Worm (Caenorhabditis elegans): ENCODE measurements around the gene Y75B12B.10.

DNA sequence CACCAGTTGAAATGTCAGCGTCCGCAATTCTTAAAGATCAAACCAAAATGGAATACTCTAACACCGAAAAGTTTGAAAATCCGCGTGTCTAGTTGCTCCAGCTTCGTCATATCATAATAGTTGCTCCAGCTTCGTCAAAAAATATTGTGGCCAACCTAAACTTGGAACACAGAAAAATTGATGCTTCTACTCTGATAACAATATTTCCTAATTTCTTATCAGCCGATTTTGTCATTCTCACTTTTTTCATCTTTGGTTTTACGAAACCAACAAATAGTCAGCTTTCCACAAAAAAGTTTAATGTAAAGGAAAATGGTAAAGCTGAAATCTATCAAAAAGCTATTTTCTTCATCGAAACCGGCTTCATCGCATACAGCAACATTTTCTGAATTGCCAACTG is 17.5 kb upstream of the Y75B12B.10 start, which contains the start of gene fbxa-84:
- TF ChIP-seq egl-18 (GFP tag; IDR thresholded peaks at IDR 0.05): no peak
- no peak for TF ChIP-seq zfh-2 (GFP tag; conservative IDR thresholded peaks at IDR 0.05)
- no peak for TF ChIP-seq dpff-1 (tag; optimal IDR thresholded peaks at IDR 0.05)
- no peak for TF ChIP-seq egrh-3 (GFP tag; IDR thresholded peaks at IDR 0.05)
- no peak for TF ChIP-seq mcd-1 (GFP tag; IDR thresholded peaks at IDR 0.05)
- no peak for TF ChIP-seq madf-3 (GFP tag; IDR thresholded peaks at IDR 0.05)
- TF ChIP-seq mxl-1 (tag; optimal IDR thresholded peaks at IDR 0.05): no peak
- TF ChIP-seq hlh-12 (tag; optimal IDR thresholded peaks at IDR 0.05): no peak
- no peak for TF ChIP-seq F39B2.1 (GFP tag; IDR thresholded peaks at IDR 0.05)
- TF ChIP-seq B0261.1 (tag; optimal IDR thresholded peaks at IDR 0.05): no peak
- TF ChIP-seq rpc-1 (optimal IDR thresholded peaks at IDR 0.05): no peak
- TF ChIP-seq rpc-1 (tag; optimal IDR thresholded peaks at IDR 0.05): no peak
- no peak for TF ChIP-seq snpc-4 (GFP tag; optimal IDR thresholded peaks at IDR 0.05)
- no peak for TF ChIP-seq snpc-4 (tag; optimal IDR thresholded peaks at IDR 0.05)
- TF ChIP-seq Y53G8AR.9 (GFP tag; conservative IDR thresholded peaks at IDR 0.05): no peak

All from whole organism, young adult.